Fruit fly (Drosophila melanogaster) whole organism, embryonic: Measurements from ENCODE around the gene Nf-YC.

Source experiments
- CG12299 ChIP-seq: fragments of 200-800 bp; sonication (Bioruptor generic); optimal IDR thresholded peaks from 2 replicates; lab custom pipeline; 2018; ENCODE audit warnings: missing biosample characterization, mild to moderate bottlenecking, missing genetic modification characterization
- CG13296 ChIP-seq: fragments of 200-800 bp; sonication (Bioruptor generic); optimal IDR thresholded peaks from 3 replicates; lab custom pipeline; 2018; ENCODE audit warnings: missing biosample characterization, mild to moderate bottlenecking, missing genetic modification characterization
- CG14710 ChIP-seq: fragments of 200-800 bp; sonication (Bioruptor generic); optimal IDR thresholded peaks from 3 replicates; lab custom pipeline; 2019; ENCODE audit warnings: missing biosample characterization, mild to moderate bottlenecking, missing genetic modification characterization, moderate library complexity
- CG17359 ChIP-seq: fragments of 200-800 bp; sonication (Bioruptor generic); optimal IDR thresholded peaks from 3 replicates; lab custom pipeline; 2018; ENCODE audit warnings: missing biosample characterization, mild to moderate bottlenecking, missing genetic modification characterization, moderate library complexity
- MESR4 ChIP-seq: fragments of 200-800 bp; sonication (Bioruptor generic); optimal IDR thresholded peaks from 2 replicates; lab custom pipeline; 2018; ENCODE audit warnings: missing biosample characterization, mild to moderate bottlenecking, missing genetic modification characterization, moderate library complexity
- psq ChIP-seq: fragments of 200-800 bp; sonication (Bioruptor generic); optimal IDR thresholded peaks from 2 replicates; lab custom pipeline; 2017; ENCODE audit warnings: missing biosample characterization, missing genetic modification characterization
- vnd ChIP-seq: fragments of 200-800 bp; sonication (Bioruptor generic); IDR thresholded peaks from 3 replicates; pipeline ENCODE4 v1.3.6; 2022; ENCODE audit warnings: missing biosample characterization, missing genetic modification characterization; ENCODE audit not compliant: partially characterized antibody

DNA sequence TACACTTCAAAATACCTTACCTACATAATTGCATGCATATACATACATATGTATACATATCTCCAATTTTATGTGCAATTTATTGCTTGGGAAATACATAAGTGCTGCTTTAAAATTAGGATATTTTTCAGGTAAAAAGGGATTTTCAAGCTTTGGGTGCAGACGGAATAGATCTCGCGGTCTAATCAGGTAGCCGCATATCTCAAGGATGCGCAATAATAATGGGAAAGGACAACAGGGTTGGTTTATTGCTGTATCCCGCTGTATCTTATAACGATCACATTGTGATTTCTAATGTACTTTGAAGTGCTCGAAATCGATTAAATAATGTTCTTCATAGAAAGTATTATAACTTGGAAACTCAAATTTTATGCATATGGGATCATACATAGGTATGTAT lies 37.0 kb upstream of the Nf-YC start:
- TF ChIP-seq CG12299 (tag; lab: Kevin White, UChicago) (no peak), psq (GFP tag; lab: Kevin White, UChicago) (no peak), CG14710 (tag; lab: Kevin White, UChicago) (no peak), vnd (GFP tag; lab: Robert Waterston, UW) (no peak), CG13296 (GFP tag; lab: Kevin White, UChicago) (no peak), MESR4 (no peak), CG17359 (tag; lab: Kevin White, UChicago) (no peak)
